Fruit fly (Drosophila melanogaster) whole organism, prepupa: ENCODE data around the gene CG5177.

Source experiments
- CG10669 ChIP-seq: fragments of 200-800 bp; sonication (Bioruptor generic); optimal IDR thresholded peaks from 3 replicates; lab custom pipeline; 2018; ENCODE audit warnings: missing biosample characterization, mild to moderate bottlenecking, missing genetic modification characterization, moderate library complexity
- CG11294 ChIP-seq: fragments of 200-800 bp; sonication (Bioruptor generic); IDR thresholded peaks from 2 replicates; pipeline ENCODE4 v1.3.6; 2022; ENCODE audit warnings: missing biosample characterization, missing genetic modification characterization
- CG11902 ChIP-seq: fragments of 200-800 bp; sonication (Bioruptor generic); optimal IDR thresholded peaks from 3 replicates; lab custom pipeline; 2016; ENCODE audit warnings: missing biosample characterization, missing genetic modification characterization
- CG15336 ChIP-seq: fragments of 200-800 bp; sonication (Bioruptor generic); IDR thresholded peaks from 2 replicates; pipeline ENCODE4 v1.3.6; 2022; ENCODE audit warnings: missing biosample characterization, missing genetic modification characterization
- CG1621 ChIP-seq: fragments of 200-800 bp; sonication (Bioruptor generic); optimal IDR thresholded peaks from 3 replicates; lab custom pipeline; 2018; ENCODE audit warnings: missing biosample characterization, mild to moderate bottlenecking, missing genetic modification characterization
- CG16779 ChIP-seq: fragments of 200-800 bp; sonication (Bioruptor generic); optimal IDR thresholded peaks from 3 replicates; lab custom pipeline; 2017; ENCODE audit warnings: missing biosample characterization, mild to moderate bottlenecking, missing genetic modification characterization
- CG3032 ChIP-seq: fragments of 200-800 bp; optimal IDR thresholded peaks from 2 replicates; lab custom pipeline; 2019; ENCODE audit warnings: missing biosample characterization, mild to moderate bottlenecking, missing genetic modification characterization, moderate library complexity
- CG31627 ChIP-seq: fragments of 200-800 bp; sonication (Bioruptor generic); optimal IDR thresholded peaks from 3 replicates; lab custom pipeline; 2016; ENCODE audit warnings: missing biosample characterization, missing genetic modification characterization
- CG32006 ChIP-seq: fragments of 200-800 bp; sonication (Bioruptor generic); optimal IDR thresholded peaks from 3 replicates; lab custom pipeline; 2017; ENCODE audit warnings: missing biosample characterization, mild to moderate bottlenecking, missing genetic modification characterization
- CG34406 ChIP-seq: fragments of 200-800 bp; sonication (Bioruptor generic); optimal IDR thresholded peaks from 3 replicates; lab custom pipeline; 2016; ENCODE audit warnings: missing biosample characterization, missing genetic modification characterization
- CG4318 ChIP-seq: fragments of 200-800 bp; sonication (Bioruptor generic); optimal IDR thresholded peaks from 3 replicates; lab custom pipeline; 2017; ENCODE audit warnings: missing biosample characterization, mild to moderate bottlenecking, missing genetic modification characterization
- CG6163 ChIP-seq: fragments of 200-800 bp; sonication (Bioruptor generic); IDR thresholded peaks from 3 replicates; pipeline ENCODE4 v1.3.6; 2022; ENCODE audit warnings: missing biosample characterization, missing genetic modification characterization
- CG6276 ChIP-seq: fragments of 200-800 bp; sonication (Bioruptor generic); optimal IDR thresholded peaks from 2 replicates; lab custom pipeline; 2017; ENCODE audit warnings: missing biosample characterization, mild to moderate bottlenecking, missing genetic modification characterization
- CG6808 ChIP-seq: fragments of 200-800 bp; sonication (Bioruptor generic); optimal IDR thresholded peaks from 3 replicates; lab custom pipeline; 2017; ENCODE audit warnings: missing biosample characterization, missing genetic modification characterization, mild to moderate bottlenecking, moderate library complexity, missing genetic modification reagents
- CG6854 ChIP-seq: fragments of 200-800 bp; sonication (Bioruptor generic); optimal IDR thresholded peaks from 2 replicates; lab custom pipeline; 2017; ENCODE audit warnings: missing biosample characterization, mild to moderate bottlenecking, missing genetic modification characterization
- CG7368 ChIP-seq: fragments of 200-800 bp; sonication (Bioruptor generic); optimal IDR thresholded peaks from 3 replicates; lab custom pipeline; 2016; ENCODE audit warnings: missing biosample characterization, missing genetic modification characterization
- CG8119 ChIP-seq: fragments of 200-800 bp; sonication (Bioruptor generic); IDR thresholded peaks from 3 replicates; pipeline ENCODE4 v1.3.6; 2022; ENCODE audit warnings: missing biosample characterization, missing genetic modification characterization
- CG8319 ChIP-seq: fragments of 200-800 bp; sonication (Bioruptor generic); optimal IDR thresholded peaks from 3 replicates; lab custom pipeline; 2016; ENCODE audit warnings: missing biosample characterization, missing genetic modification characterization
- CG8632 ChIP-seq: fragments of 200-800 bp; sonication (Bioruptor generic); optimal IDR thresholded peaks from 3 replicates; lab custom pipeline; 2016; ENCODE audit warnings: missing biosample characterization, missing genetic modification characterization
- CG9139 ChIP-seq: fragments of 200-800 bp; sonication (Bioruptor generic); optimal IDR thresholded peaks from 3 replicates; lab custom pipeline; 2017; ENCODE audit warnings: missing biosample characterization, mild to moderate bottlenecking, missing genetic modification characterization
- Eip75B ChIP-seq: fragments of 200-800 bp; sonication (Bioruptor generic); optimal IDR thresholded peaks from 3 replicates; lab custom pipeline; 2016; ENCODE audit warnings: missing biosample characterization, missing genetic modification characterization
- Eip78C ChIP-seq: fragments of 200-800 bp; sonication (Bioruptor generic); peaks from one replicate; lab custom pipeline; 2016; ENCODE audit warnings: missing biosample characterization, missing genetic modification characterization
- Eip93F ChIP-seq: fragments of 200-800 bp; sonication (Bioruptor generic); optimal IDR thresholded peaks from 2 replicates; lab custom pipeline; 2016; ENCODE audit warnings: missing biosample characterization, mild to moderate bottlenecking, missing genetic modification characterization
- Ets21C ChIP-seq: fragments of 200-800 bp; sonication (Bioruptor generic); optimal IDR thresholded peaks from 3 replicates; lab custom pipeline; 2016; ENCODE audit warnings: missing biosample characterization, missing genetic modification characterization
- Hr38 ChIP-seq: sonication (Bioruptor generic); optimal IDR thresholded peaks from 2 replicates; lab custom pipeline; 2016; ENCODE audit warnings: missing biosample characterization, missing genetic modification characterization
- Hr39 ChIP-seq: fragments of 200-800 bp; sonication (Bioruptor generic); optimal IDR thresholded peaks from 2 replicates; lab custom pipeline; 2016; ENCODE audit warnings: missing biosample characterization, missing genetic modification characterization
- Lpt ChIP-seq: fragments of 200-800 bp; sonication (Bioruptor generic); optimal IDR thresholded peaks from 3 replicates; lab custom pipeline; 2016; ENCODE audit warnings: missing biosample characterization, missing genetic modification characterization
- Sox102F ChIP-seq: fragments of 200-800 bp; sonication (Bioruptor generic); optimal IDR thresholded peaks from 2 replicates; lab custom pipeline; 2016; ENCODE audit warnings: missing biosample characterization, mild to moderate bottlenecking, missing genetic modification characterization
- Sox14 ChIP-seq: fragments of 200-800 bp; sonication (Bioruptor generic); optimal IDR thresholded peaks from 3 replicates; lab custom pipeline; 2016; ENCODE audit warnings: missing biosample characterization, missing genetic modification characterization
- Sox15 ChIP-seq: fragments of 200-800 bp; sonication (Bioruptor generic); optimal IDR thresholded peaks from 3 replicates; lab custom pipeline; 2016; ENCODE audit warnings: missing biosample characterization, missing genetic modification characterization
- achi ChIP-seq: fragments of 200-800 bp; sonication (Bioruptor generic); optimal IDR thresholded peaks from 3 replicates; lab custom pipeline; 2016; ENCODE audit warnings: missing biosample characterization, missing genetic modification characterization
- acj6 ChIP-seq: fragments of 200-800 bp; sonication (Bioruptor generic); optimal IDR thresholded peaks from 3 replicates; lab custom pipeline; 2016; ENCODE audit warnings: missing biosample characterization, missing genetic modification characterization
- cyc ChIP-seq: fragments of 200-800 bp; sonication (Bioruptor generic); optimal IDR thresholded peaks from 3 replicates; lab custom pipeline; 2016; ENCODE audit warnings: missing biosample characterization, missing genetic modification characterization
- dsx ChIP-seq: fragments of 200-800 bp; optimal IDR thresholded peaks from 3 replicates; lab custom pipeline; 2019; ENCODE audit warnings: missing biosample characterization, mild to moderate bottlenecking, missing genetic modification characterization, moderate library complexity; ENCODE audit not compliant: poor library complexity, severe bottlenecking
- eg ChIP-seq: fragments of 200-800 bp; sonication (Bioruptor generic); IDR thresholded peaks from 3 replicates; pipeline ENCODE4 v1.3.6; 2022; ENCODE audit warnings: missing biosample characterization, missing genetic modification characterization
- esn ChIP-seq: fragments of 200-800 bp; sonication (Bioruptor generic); optimal IDR thresholded peaks from 2 replicates; lab custom pipeline; 2016; ENCODE audit warnings: missing biosample characterization, mild to moderate bottlenecking, missing genetic modification characterization, moderate library complexity
- fd59A ChIP-seq: fragments of 200-800 bp; sonication (Bioruptor generic); optimal IDR thresholded peaks from 2 replicates; lab custom pipeline; 2017; ENCODE audit warnings: missing biosample characterization, mild to moderate bottlenecking, missing genetic modification characterization, missing genetic modification reagents
- fd85E ChIP-seq: fragments of 200-800 bp; sonication (Bioruptor generic); optimal IDR thresholded peaks from 3 replicates; lab custom pipeline; 2016; ENCODE audit warnings: missing biosample characterization, missing genetic modification characterization
- fkh ChIP-seq: fragments of 200-800 bp; sonication (Bioruptor generic); optimal IDR thresholded peaks from 3 replicates; lab custom pipeline; 2017; ENCODE audit warnings: missing biosample characterization, mild to moderate bottlenecking, missing genetic modification characterization, moderate library complexity
- lz ChIP-seq: fragments of 200-800 bp; sonication (Bioruptor generic); optimal IDR thresholded peaks from 3 replicates; lab custom pipeline; 2016; ENCODE audit warnings: missing biosample characterization, missing genetic modification characterization
- salr ChIP-seq, 2 experiments: fragments of 200-800 bp; sonication (Bioruptor generic); optimal IDR thresholded peaks; 3 replicates each; lab custom pipeline; 2016 to 2018; ENCODE audit warnings: missing biosample characterization in 2 of 2, missing genetic modification characterization in 2 of 2, mild to moderate bottlenecking in 1 of 2
- svp ChIP-seq: fragments of 200-800 bp; sonication (Bioruptor generic); peaks from one replicate; lab custom pipeline; 2016; ENCODE audit warnings: missing biosample characterization, missing genetic modification characterization
- topi ChIP-seq: fragments of 200-800 bp; sonication (Bioruptor generic); optimal IDR thresholded peaks from 3 replicates; lab custom pipeline; 2016; ENCODE audit warnings: missing biosample characterization, missing genetic modification characterization
- vri ChIP-seq: fragments of 200-800 bp; sonication (Bioruptor generic); optimal IDR thresholded peaks from 3 replicates; lab custom pipeline; 2016; ENCODE audit warnings: missing biosample characterization, mild to moderate bottlenecking, missing genetic modification characterization

The CG5177 gene

dm6 chr2L:7411947-7412621, 7.1 kb downstream of the CG5177 start, which contains the start of gene chm:
Gene chm (plus strand): TSS chr2L:7412417.
- TF ChIP-seq Eip78C (GFP tag; lab: Kevin White, UChicago): peak; percentile 67
- TF ChIP-seq Eip75B (GFP tag; lab: Kevin White, UChicago): no peak
- no peak for TF ChIP-seq Hr39 (GFP tag; lab: Kevin White, UChicago)
- TF ChIP-seq CG9139: no peak
- TF ChIP-seq Sox15 (GFP tag; lab: Kevin White, UChicago): no peak
- TF ChIP-seq CG3032 (tag; lab: Kevin White, UChicago): peak; percentile 47
- TF ChIP-seq CG34406: no peak
- TF ChIP-seq lz: peak; percentile 47
- TF ChIP-seq Hr38 (GFP tag; lab: Kevin White, UChicago): no peak
- peak; percentile 60 for TF ChIP-seq Sox14 (GFP tag; lab: Kevin White, UChicago)
- TF ChIP-seq Lpt (GFP tag; lab: Kevin White, UChicago): no peak
- peak; percentile 63 for TF ChIP-seq esn
- peak; percentile 17 for TF ChIP-seq cyc (GFP tag; lab: Kevin White, UChicago)
- peak; percentile 50 for TF ChIP-seq fkh (GFP tag; lab: Kevin White, UChicago)
- TF ChIP-seq topi: peak; percentile 34
- TF ChIP-seq Eip93F: peak; percentile 55
- no peak for TF ChIP-seq acj6 (GFP tag; lab: Kevin White, UChicago)
- TF ChIP-seq svp (GFP tag; lab: Kevin White, UChicago): no peak
- TF ChIP-seq CG10669 (GFP tag; lab: Kevin White, UChicago): no peak
- TF ChIP-seq vri (GFP tag; lab: Kevin White, UChicago): no peak
- no peak for TF ChIP-seq Ets21C (GFP tag; lab: Kevin White, UChicago)
- no peak for TF ChIP-seq eg (GFP tag; lab: Robert Waterston, UW)
- peak; percentile 54 for TF ChIP-seq CG31627 (GFP tag; lab: Kevin White, UChicago)
- TF ChIP-seq CG8632 (GFP tag; lab: Kevin White, UChicago): no peak
- no peak for TF ChIP-seq CG6163 (GFP tag; lab: Robert Waterston, UW)
- TF ChIP-seq CG7368 (GFP tag; lab: Kevin White, UChicago): no peak

- TF ChIP-seq eg (GFP tag; lab: Robert Waterston, UW) (peak; percentile 44; the same call in 2 of the 3 replicates), CG11902 (GFP tag; lab: Kevin White, UChicago) (peak; percentile 42), CG11294 (GFP tag; lab: Robert Waterston, UW) (0 out of 2 replicates have a peak, but pooled peaks have one; percentile 48), Eip75B (GFP tag; lab: Kevin White, UChicago) (peak; percentile 62), CG6163 (GFP tag; lab: Robert Waterston, UW) (peak; percentile 59; the same call in 1 of the 3 replicates), fd59A (GFP tag; lab: Kevin White, UChicago) (peak; percentile 68), CG8319 (GFP tag; lab: Kevin White, UChicago) (peak; percentile 68), CG7368 (GFP tag; lab: Kevin White, UChicago) (peak; percentile 65), salr (GFP tag; optimal IDR thresholded peaks at IDR 0.05; lab: Kevin White, UChicago) (peak; percentile 42 to 74), esn (peak; percentile 91), Hr38 (GFP tag; lab: Kevin White, UChicago) (no peak), fkh (GFP tag; lab: Kevin White, UChicago) (peak; percentile 70), CG10669 (GFP tag; lab: Kevin White, UChicago) (peak; percentile 72), CG32006 (GFP tag; lab: Kevin White, UChicago) (peak; percentile 87), CG6808 (GFP tag; lab: Kevin White, UChicago) (peak; percentile 53), Sox102F (GFP tag; lab: Kevin White, UChicago) (peak; percentile 80), Sox15 (GFP tag; lab: Kevin White, UChicago) (peak; percentile 78), dsx (GFP tag; lab: Kevin White, UChicago) (peak; percentile 57), CG1621 (tag; lab: Kevin White, UChicago) (peak; percentile 70), CG6854 (GFP tag; lab: Kevin White, UChicago) (peak; percentile 10), CG15336 (GFP tag; lab: Robert Waterston, UW) (peak; percentile 73), vri (GFP tag; lab: Kevin White, UChicago) (peak; percentile 58), CG31627 (GFP tag; lab: Kevin White, UChicago) (peak; percentile 83), CG8119 (peak; percentile 85), CG6276 (GFP tag; lab: Kevin White, UChicago) (peak; percentile 68), CG34406 (peak; percentile 81), achi (GFP tag; lab: Kevin White, UChicago) (peak; percentile 89), cyc (GFP tag; lab: Kevin White, UChicago) (peak; percentile 75), fd85E (peak; percentile 23), acj6 (GFP tag; lab: Kevin White, UChicago) (peak; percentile 86), svp (GFP tag; lab: Kevin White, UChicago) (peak; percentile 98), CG3032 (tag; lab: Kevin White, UChicago) (peak; percentile 77), CG16779 (tag; lab: Kevin White, UChicago) (peak; percentile 74), CG9139 (peak; percentile 45), CG4318 (GFP tag; lab: Kevin White, UChicago) (peak; percentile 56)
Measured at dm6 chr2L:7418148-7418988, 13.3 kb downstream of the CG5177 start.
